Worm (Caenorhabditis elegans) whole organism, L4 larva: ENCODE measurements around the gene F09E5.8.

Experiments used
- Y5F2A.4 ChIP-seq: fragments of 200-800 bp; sonication (Bioruptor generic); optimal IDR thresholded peaks from 2 replicates; lab custom pipeline; 2018; ENCODE audit warnings: mild to moderate bottlenecking, missing genetic modification characterization, missing compliant biosample characterization
- dpl-1 ChIP-seq: fragments of 150-350 bp; optimal IDR thresholded peaks from 2 replicates; lab custom pipeline; 2014; ENCODE audit warnings: missing biosample characterization, missing genetic modification reagents, missing genetic modification characterization
- lin-39 ChIP-seq: fragments of 150-350 bp; optimal IDR thresholded peaks from 2 replicates; lab custom pipeline; 2014; ENCODE audit warnings: missing biosample characterization, missing genetic modification reagents, missing genetic modification characterization
- lir-3 ChIP-seq: sonication (generic microtip); optimal IDR thresholded peaks from 2 replicates; lab custom pipeline; 2016; ENCODE audit warnings: mild to moderate bottlenecking, missing genetic modification characterization, missing compliant biosample characterization
- nhr-11 ChIP-seq: fragments of 150-350 bp; optimal IDR thresholded peaks from 2 replicates; lab custom pipeline; 2014; ENCODE audit warnings: missing biosample characterization, missing genetic modification characterization
- nhr-6 ChIP-seq: fragments of 150-350 bp; optimal IDR thresholded peaks from 2 replicates; lab custom pipeline; 2014; ENCODE audit warnings: missing biosample characterization, missing genetic modification characterization
- nhr-77 ChIP-seq: fragments of 150-350 bp; optimal IDR thresholded peaks from 2 replicates; lab custom pipeline; 2014; ENCODE audit warnings: missing biosample characterization, missing genetic modification characterization
- pha-4 ChIP-seq, 2 experiments: fragments of 150-350 bp in 1 of 2; fragments of 200-800 bp in 1 of 2; sonication (Bioruptor generic) in 1 of 2; IDR thresholded peaks in 1 of 2; optimal IDR thresholded peaks in 1 of 2; 2 replicates each; pipeline versions ENCODE4 v1.3.6 to Lab custom; 2014 to 2022; ENCODE audit warnings: missing genetic modification characterization in 2 of 2, missing genetic modification reagents in 2 of 2, missing biosample characterization in 1 of 2, missing compliant biosample characterization in 1 of 2
- skn-1 ChIP-seq: fragments of 150-350 bp; optimal IDR thresholded peaks from 2 replicates; lab custom pipeline; 2014; ENCODE audit warnings: missing biosample characterization, missing genetic modification characterization
- spr-3 ChIP-seq: fragments of 200-800 bp; sonication (Bioruptor generic); optimal IDR thresholded peaks from 2 replicates; lab custom pipeline; 2018; ENCODE audit warnings: mild to moderate bottlenecking, missing genetic modification characterization, missing compliant biosample characterization

DNA sequence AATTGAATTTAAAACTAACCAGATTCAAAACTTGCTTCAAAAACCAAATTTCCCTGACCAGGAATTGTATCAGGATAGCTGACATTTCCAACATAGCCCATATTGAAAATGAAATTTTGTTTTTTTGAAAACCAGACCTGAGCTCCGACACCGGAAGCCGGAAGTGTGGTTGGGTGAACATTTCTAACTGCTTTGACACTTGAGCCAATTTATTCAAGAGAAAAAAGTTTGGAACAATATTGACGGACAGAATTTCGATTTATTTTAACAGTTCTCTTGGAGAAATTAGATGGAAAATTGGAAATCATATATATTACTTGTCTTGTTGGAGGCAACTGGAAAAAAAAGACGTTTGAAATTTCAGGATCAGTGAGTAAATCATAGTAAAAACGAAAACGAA is 36.7 kb downstream of the F09E5.8 start, which contains the start of gene ccpp-6:
- TF ChIP-seq spr-3: no peak
- TF ChIP-seq nhr-11 (tag; lab: Kevin White, UChicago): no peak
- TF ChIP-seq nhr-6 (tag; lab: Kevin White, UChicago): no peak
- no peak for TF ChIP-seq lin-39 (tag; lab: Kevin White, UChicago)
- TF ChIP-seq dpl-1 (GFP tag; lab: Kevin White, UChicago): no peak
- no peak for TF ChIP-seq lir-3
- TF ChIP-seq skn-1 (tag; lab: Kevin White, UChicago): no peak
- TF ChIP-seq nhr-77 (tag; lab: Kevin White, UChicago): no peak
- TF ChIP-seq Y5F2A.4 (GFP tag; lab: Kevin White, UChicago): no peak
- TF ChIP-seq pha-4 (GFP tag; IDR thresholded peaks at IDR 0.05; lab: Robert Waterston, UW): no peak
- TF ChIP-seq pha-4 (tag; optimal IDR thresholded peaks at IDR 0.05; lab: Kevin White, UChicago): no peak
